Fruit fly (Drosophila melanogaster) whole organism, adult: ENCODE measurements around the gene Sec23.

Experiments
- CG12768 ChIP-seq: fragments of 200-800 bp; sonication (Bioruptor generic); optimal IDR thresholded peaks from 2 replicates; lab custom pipeline; 2017; ENCODE audit warnings: missing biosample characterization, missing genetic modification characterization, mild to moderate bottlenecking, moderate library complexity, missing genetic modification reagents
- CG14711 ChIP-seq: fragments of 200-800 bp; sonication (Bioruptor generic); optimal IDR thresholded peaks from 2 replicates; lab custom pipeline; 2018; ENCODE audit warnings: missing biosample characterization, mild to moderate bottlenecking, missing genetic modification characterization, moderate library complexity
- CG7045 ChIP-seq: fragments of 200-800 bp; sonication (Bioruptor generic); optimal IDR thresholded peaks from 2 replicates; lab custom pipeline; 2017; ENCODE audit warnings: missing biosample characterization, mild to moderate bottlenecking, missing genetic modification characterization
- CG7101 ChIP-seq: fragments of 200-800 bp; sonication (Bioruptor generic); optimal IDR thresholded peaks from 2 replicates; lab custom pipeline; 2018; ENCODE audit warnings: missing biosample characterization, mild to moderate bottlenecking, missing genetic modification characterization, moderate library complexity
- Crg-1 ChIP-seq: fragments of 200-800 bp; sonication (Bioruptor generic); optimal IDR thresholded peaks from 2 replicates; lab custom pipeline; 2016; ENCODE audit warnings: missing biosample characterization, missing genetic modification characterization
- Hr96 ChIP-seq: fragments of 200-800 bp; sonication (Bioruptor generic); optimal IDR thresholded peaks from 2 replicates; lab custom pipeline; 2016; ENCODE audit warnings: missing biosample characterization, missing genetic modification characterization
- Mnt ChIP-seq: fragments of 200-800 bp; sonication (Bioruptor generic); optimal IDR thresholded peaks from 2 replicates; lab custom pipeline; 2016; ENCODE audit warnings: missing biosample characterization, mild to moderate bottlenecking, missing genetic modification characterization
- cic ChIP-seq: fragments of 200-800 bp; sonication (Bioruptor generic); optimal IDR thresholded peaks from 2 replicates; lab custom pipeline; 2017; ENCODE audit warnings: missing biosample characterization, mild to moderate bottlenecking, missing genetic modification characterization, moderate library complexity
- cnc ChIP-seq, 2 experiments: fragments of >200 bp; optimal IDR thresholded peaks; 2 replicates each; lab custom pipeline; 2017
- kay ChIP-seq: fragments of 200-800 bp; sonication (Bioruptor generic); peaks from one replicate; lab custom pipeline; 2016; ENCODE audit warnings: missing biosample characterization, missing genetic modification characterization, borderline replicate concordance
- tj ChIP-seq: fragments of 200-800 bp; sonication (Bioruptor generic); optimal IDR thresholded peaks from 3 replicates; lab custom pipeline; 2017; ENCODE audit warnings: missing biosample characterization, mild to moderate bottlenecking, missing genetic modification characterization, moderate library complexity
- toe ChIP-seq: fragments of 200-800 bp; sonication (Bioruptor generic); optimal IDR thresholded peaks from 2 replicates; lab custom pipeline; 2016; ENCODE audit warnings: missing biosample characterization, missing genetic modification characterization

DNA sequence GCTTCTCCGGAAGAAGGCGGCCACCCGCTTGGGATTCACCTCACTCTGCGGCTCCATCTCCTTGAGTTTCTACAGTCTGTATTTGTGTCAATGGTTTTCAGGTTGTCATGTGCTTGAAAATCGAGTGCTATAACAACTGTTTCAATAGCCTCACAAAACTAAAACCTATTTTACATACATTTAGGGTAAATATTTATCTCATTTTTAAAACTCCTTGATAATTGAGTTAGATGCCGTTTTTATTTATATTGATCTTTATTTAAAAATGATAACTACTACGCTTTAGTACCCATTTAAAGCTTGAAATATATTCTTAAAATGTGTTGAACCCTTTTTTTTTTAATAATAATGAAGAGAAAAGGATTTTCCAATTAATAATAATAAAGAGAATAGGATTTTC is 44.3 kb downstream of the Sec23 start, which contains the start of gene CG2104:
- TF ChIP-seq CG14711 (no peak), cnc (optimal IDR thresholded peaks at IDR 0.05; lab: Kevin White, UChicago) (no peak), Crg-1 (GFP tag; lab: Kevin White, UChicago) (no peak), CG12768 (GFP tag; lab: Kevin White, UChicago) (no peak), tj (GFP tag; lab: Kevin White, UChicago) (no peak), kay (GFP tag; lab: Kevin White, UChicago) (no peak), cic (GFP tag; lab: Kevin White, UChicago) (no peak), Hr96 (GFP tag; lab: Kevin White, UChicago) (no peak), CG7101 (tag; lab: Kevin White, UChicago) (no peak), Mnt (GFP tag; lab: Kevin White, UChicago) (no peak), CG7045 (no peak), toe (GFP tag; lab: Kevin White, UChicago) (no peak)
